Fruit fly (Drosophila melanogaster) whole organism, embryonic: ENCODE data around the gene Cyt-c-d.

Experiments
- Adf1 ChIP-seq: fragments of 200-800 bp; sonication (Bioruptor generic); IDR thresholded peaks from 2 replicates; pipeline ENCODE4 v1.3.6; 2022; ENCODE audit warnings: missing biosample characterization, missing genetic modification characterization
- Antp ChIP-seq: fragments of 200-800 bp; sonication (Bioruptor generic); optimal IDR thresholded peaks from 3 replicates; lab custom pipeline; 2016; ENCODE audit warnings: missing biosample characterization, missing genetic modification characterization
- BEAF-32 ChIP-seq: fragments of 200-800 bp; sonication (Bioruptor generic); optimal IDR thresholded peaks from 3 replicates; lab custom pipeline; 2017; ENCODE audit warnings: missing biosample characterization, missing genetic modification characterization, mild to moderate bottlenecking, moderate library complexity, missing genetic modification reagents
- Bdp1 ChIP-seq: fragments of 200-800 bp; sonication (Bioruptor generic); optimal IDR thresholded peaks from 3 replicates; lab custom pipeline; 2016; ENCODE audit warnings: missing biosample characterization, missing genetic modification characterization
- Blimp-1 ChIP-seq: fragments of 200-800 bp; sonication (Bioruptor generic); optimal IDR thresholded peaks from 3 replicates; lab custom pipeline; 2018; ENCODE audit warnings: missing biosample characterization, missing genetic modification characterization, mild to moderate bottlenecking, moderate library complexity, missing genetic modification reagents
- CG11398 ChIP-seq: fragments of 200-800 bp; sonication (Bioruptor generic); optimal IDR thresholded peaks from 2 replicates; lab custom pipeline; 2016; ENCODE audit warnings: missing biosample characterization, missing genetic modification characterization
- CG13123 ChIP-seq: fragments of 200-800 bp; sonication (Bioruptor generic); optimal IDR thresholded peaks from 2 replicates; lab custom pipeline; 2016; ENCODE audit warnings: missing biosample characterization, missing genetic modification characterization
- CG1647 ChIP-seq: fragments of 200-800 bp; sonication (Bioruptor generic); optimal IDR thresholded peaks from 3 replicates; lab custom pipeline; 2016; ENCODE audit warnings: missing biosample characterization, missing genetic modification characterization
- CG17186 ChIP-seq: fragments of 200-800 bp; sonication (Bioruptor generic); optimal IDR thresholded peaks from 3 replicates; lab custom pipeline; 2017; ENCODE audit warnings: missing biosample characterization, missing genetic modification reagents, missing genetic modification characterization
- CG18764 ChIP-seq: fragments of 200-800 bp; sonication (Bioruptor generic); optimal IDR thresholded peaks from 3 replicates; lab custom pipeline; 2016; ENCODE audit warnings: missing biosample characterization, missing genetic modification characterization
- CG2678 ChIP-seq: fragments of 200-800 bp; sonication (Bioruptor generic); optimal IDR thresholded peaks from 3 replicates; lab custom pipeline; 2019; ENCODE audit warnings: missing biosample characterization, mild to moderate bottlenecking, missing genetic modification characterization, moderate library complexity
- CG2712 ChIP-seq: fragments of 200-800 bp; optimal IDR thresholded peaks from 3 replicates; lab custom pipeline; 2019; ENCODE audit warnings: missing biosample characterization, mild to moderate bottlenecking, missing genetic modification characterization, moderate library complexity
- CG30020 ChIP-seq: fragments of 200-800 bp; optimal IDR thresholded peaks from 2 replicates; lab custom pipeline; 2019; ENCODE audit warnings: missing biosample characterization, mild to moderate bottlenecking, missing genetic modification characterization, moderate library complexity
- CG30403 ChIP-seq: fragments of 200-800 bp; sonication (Bioruptor generic); optimal IDR thresholded peaks from 3 replicates; lab custom pipeline; 2016; ENCODE audit warnings: missing biosample characterization, missing genetic modification characterization
- CG3407 ChIP-seq: fragments of 200-800 bp; sonication (Bioruptor generic); optimal IDR thresholded peaks from 2 replicates; lab custom pipeline; 2018; ENCODE audit warnings: missing biosample characterization, mild to moderate bottlenecking, missing genetic modification characterization
- CG4328 ChIP-seq: fragments of 200-800 bp; sonication (Bioruptor generic); optimal IDR thresholded peaks from 3 replicates; lab custom pipeline; 2017; ENCODE audit warnings: missing biosample characterization, missing genetic modification reagents, missing genetic modification characterization
- CG5953 ChIP-seq: fragments of 200-800 bp; sonication (Bioruptor generic); IDR thresholded peaks from 2 replicates; pipeline ENCODE4 v1.3.6; 2022; ENCODE audit warnings: missing biosample characterization, missing genetic modification characterization
- CG6272 ChIP-seq: fragments of 200-800 bp; sonication (Bioruptor generic); IDR thresholded peaks from 2 replicates; pipeline ENCODE4 v1.3.6; 2022; ENCODE audit warnings: missing biosample characterization, missing genetic modification characterization
- CG6854 ChIP-seq: fragments of 200-800 bp; sonication (Bioruptor generic); optimal IDR thresholded peaks from 3 replicates; lab custom pipeline; 2017; ENCODE audit warnings: missing biosample characterization, mild to moderate bottlenecking, missing genetic modification characterization
- CG7745 ChIP-seq: fragments of 200-800 bp; sonication (Bioruptor generic); optimal IDR thresholded peaks from 2 replicates; lab custom pipeline; 2018; ENCODE audit warnings: missing biosample characterization, mild to moderate bottlenecking, missing genetic modification characterization, moderate library complexity
- CkIIα-i1 ChIP-seq: fragments of 200-800 bp; sonication (Bioruptor generic); IDR thresholded peaks from 2 replicates; pipeline ENCODE4 v1.3.6; 2022; ENCODE audit warnings: missing biosample characterization, missing genetic modification characterization
- D19B ChIP-seq: fragments of 200-800 bp; sonication (Bioruptor generic); optimal IDR thresholded peaks from 2 replicates; lab custom pipeline; 2017; ENCODE audit warnings: missing biosample characterization, mild to moderate bottlenecking, missing genetic modification characterization
- Dp ChIP-seq: fragments of 200-800 bp; sonication (Bioruptor generic); optimal IDR thresholded peaks from 2 replicates; lab custom pipeline; 2018; ENCODE audit warnings: missing biosample characterization, mild to moderate bottlenecking, missing genetic modification characterization, moderate library complexity
- GATAe ChIP-seq: fragments of 200-800 bp; sonication (Bioruptor generic); conservative IDR thresholded peaks from 2 replicates; pipeline ENCODE4 v1.3.6; 2022; ENCODE audit warnings: missing biosample characterization, missing genetic modification characterization
- HmgZ ChIP-seq: fragments of 200-800 bp; sonication (Bioruptor generic); optimal IDR thresholded peaks from 2 replicates; lab custom pipeline; 2018; ENCODE audit warnings: missing biosample characterization, mild to moderate bottlenecking, missing genetic modification characterization
- NC2α ChIP-seq: fragments of 200-800 bp; sonication (Bioruptor generic); optimal IDR thresholded peaks from 2 replicates; lab custom pipeline; 2016; ENCODE audit warnings: missing biosample characterization, missing genetic modification characterization
- Rx ChIP-seq: fragments of 200-800 bp; sonication (Bioruptor generic); IDR thresholded peaks from 2 replicates; pipeline ENCODE4 v1.3.6; 2022; ENCODE audit warnings: missing biosample characterization, missing genetic modification characterization
- Six4 ChIP-seq: fragments of 200-800 bp; sonication (Bioruptor generic); optimal IDR thresholded peaks from 2 replicates; lab custom pipeline; 2016; ENCODE audit warnings: missing biosample characterization, missing genetic modification characterization
- Sox100B ChIP-seq: fragments of 200-800 bp; sonication (Bioruptor generic); optimal IDR thresholded peaks from 3 replicates; lab custom pipeline; 2018; ENCODE audit warnings: missing biosample characterization, mild to moderate bottlenecking, missing genetic modification characterization
- Taf1 ChIP-seq: fragments of 200-800 bp; sonication (Bioruptor generic); IDR thresholded peaks from 2 replicates; pipeline ENCODE4 v1.3.6; 2022; ENCODE audit warnings: missing biosample characterization, missing genetic modification characterization
- Tbp ChIP-seq: fragments of >200 bp; optimal IDR thresholded peaks from 2 replicates; lab custom pipeline; 2018; ENCODE audit warnings: missing biosample characterization, missing genetic modification characterization
- br ChIP-seq: fragments of >200 bp; optimal IDR thresholded peaks from 2 replicates; lab custom pipeline; 2017
- btn ChIP-seq: fragments of 200-800 bp; sonication (Bioruptor generic); optimal IDR thresholded peaks from 2 replicates; lab custom pipeline; 2016; ENCODE audit warnings: missing biosample characterization, missing genetic modification characterization
- crp ChIP-seq, 2 experiments: fragments of 200-800 bp; sonication (Bioruptor generic); optimal IDR thresholded peaks; 2 replicates in 1 of 2; 3 replicates in 1 of 2; lab custom pipeline; 2017; ENCODE audit warnings: missing biosample characterization in 2 of 2, missing genetic modification characterization in 2 of 2, mild to moderate bottlenecking in 1 of 2, moderate library complexity in 1 of 2
- dan ChIP-seq: fragments of 200-800 bp; sonication (Bioruptor generic); IDR thresholded peaks from 2 replicates; pipeline ENCODE4 v1.3.6; 2022; ENCODE audit warnings: missing biosample characterization, missing genetic modification characterization
- dmrt11E ChIP-seq: fragments of 200-800 bp; sonication (Bioruptor generic); optimal IDR thresholded peaks from 3 replicates; lab custom pipeline; 2018; ENCODE audit warnings: missing biosample characterization, mild to moderate bottlenecking, missing genetic modification characterization, moderate library complexity
- dpn ChIP-seq, 2 experiments: fragments of 200-800 bp; sonication (Bioruptor generic); optimal IDR thresholded peaks; 3 replicates each; lab custom pipeline; 2016; ENCODE audit warnings: missing biosample characterization in 2 of 2, missing genetic modification characterization in 2 of 2
- ems ChIP-seq: fragments of 200-800 bp; sonication (Bioruptor generic); optimal IDR thresholded peaks from 3 replicates; lab custom pipeline; 2016; ENCODE audit warnings: missing biosample characterization, missing genetic modification characterization
- ftz-f1 ChIP-seq: fragments of 200-800 bp; sonication (Bioruptor generic); optimal IDR thresholded peaks from 2 replicates; lab custom pipeline; 2016; ENCODE audit warnings: missing biosample characterization, missing genetic modification characterization
- gfzf ChIP-seq: fragments of 200-800 bp; sonication (Bioruptor generic); optimal IDR thresholded peaks from 2 replicates; lab custom pipeline; 2016; ENCODE audit warnings: missing biosample characterization, mild to moderate bottlenecking, missing genetic modification characterization, moderate library complexity
- lmd ChIP-seq: fragments of 200-800 bp; sonication (Bioruptor generic); IDR thresholded peaks from 2 replicates; pipeline ENCODE4 v1.3.6; 2022; ENCODE audit warnings: missing biosample characterization, missing genetic modification characterization
- luna ChIP-seq: fragments of 200-800 bp; sonication (Bioruptor generic); optimal IDR thresholded peaks from 2 replicates; lab custom pipeline; 2016; ENCODE audit warnings: missing biosample characterization, missing genetic modification characterization
- nau ChIP-seq: fragments of 200-800 bp; sonication (Bioruptor generic); optimal IDR thresholded peaks from 3 replicates; lab custom pipeline; 2017; ENCODE audit warnings: missing biosample characterization, mild to moderate bottlenecking, missing genetic modification characterization, missing genetic modification reagents
- pho ChIP-seq: fragments of 200-800 bp; sonication (Bioruptor generic); optimal IDR thresholded peaks from 2 replicates; lab custom pipeline; 2016; ENCODE audit warnings: missing biosample characterization, missing genetic modification characterization
- shn ChIP-seq: fragments of 200-800 bp; sonication (Bioruptor generic); optimal IDR thresholded peaks from 3 replicates; lab custom pipeline; 2016; ENCODE audit warnings: missing biosample characterization, missing genetic modification characterization
- sob ChIP-seq: fragments of 200-800 bp; sonication (Bioruptor generic); IDR thresholded peaks from 2 replicates; pipeline ENCODE4 v1.3.6; 2022; ENCODE audit warnings: missing biosample characterization, missing genetic modification characterization
- tap ChIP-seq: fragments of 200-800 bp; optimal IDR thresholded peaks from 3 replicates; lab custom pipeline; 2019; ENCODE audit warnings: missing biosample characterization, mild to moderate bottlenecking, missing genetic modification characterization, moderate library complexity
- yki ChIP-seq: fragments of >200 bp; optimal IDR thresholded peaks from 3 replicates; lab custom pipeline; 2018
- zfh2 ChIP-seq: fragments of 200-800 bp; sonication (Bioruptor generic); optimal IDR thresholded peaks from 2 replicates; lab custom pipeline; 2016; ENCODE audit warnings: missing biosample characterization, missing genetic modification characterization

The Cyt-c-d gene

DNA sequence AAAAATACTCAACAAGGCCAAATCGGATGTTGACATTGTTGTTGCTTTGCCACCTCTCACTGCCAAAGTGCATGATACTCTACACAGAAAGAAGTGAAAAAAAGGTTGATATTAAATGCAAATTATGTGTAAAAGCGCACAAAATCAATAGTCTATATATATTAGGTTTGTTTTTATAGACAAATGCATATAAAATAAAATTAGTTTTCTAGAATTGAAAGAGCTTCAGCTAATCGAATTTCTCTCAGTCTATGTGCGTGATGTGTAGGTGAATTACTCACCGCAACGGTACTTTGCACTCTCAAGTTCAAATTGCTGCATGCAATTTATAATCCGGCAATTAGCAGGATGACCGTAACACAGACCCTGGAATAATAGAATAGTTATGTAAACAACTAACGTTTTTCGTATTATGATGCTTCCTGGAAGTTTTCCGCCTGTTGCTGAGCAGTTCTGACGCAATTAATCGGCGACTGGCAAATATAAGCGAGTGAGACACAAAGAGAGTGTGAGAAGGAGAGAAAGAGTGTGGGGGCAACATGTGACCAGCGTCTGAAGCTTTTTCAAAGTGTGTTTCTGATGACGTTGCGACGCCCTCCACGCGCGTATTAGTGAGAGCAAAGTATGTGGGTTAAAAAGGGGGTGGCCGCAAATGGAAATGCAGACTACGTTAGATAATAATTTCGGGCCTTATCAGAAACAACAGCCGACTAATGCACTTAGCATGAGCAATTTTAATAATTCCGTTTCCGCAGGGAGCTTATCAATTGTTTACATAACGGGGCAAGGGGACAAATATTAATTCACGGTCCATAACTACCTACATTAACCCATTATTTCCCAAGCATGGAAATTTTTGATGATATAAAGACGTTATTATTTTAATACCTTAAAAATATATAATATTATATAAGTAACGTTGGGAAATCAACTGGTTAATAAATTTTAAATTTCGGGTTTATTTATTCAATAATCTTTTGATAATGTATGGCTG lies 5.3 kb downstream of the Cyt-c-d start (continued):
- TF ChIP-seq CG30020 (tag; lab: Kevin White, UChicago) (peak; percentile 60), CG7745 (tag; lab: Kevin White, UChicago) (peak; percentile 7), CG2712 (peak; percentile 97), CG6854 (GFP tag; lab: Kevin White, UChicago) (peak; percentile 84), CG5953 (GFP tag; lab: Robert Waterston, UW) (peak; percentile 96), Blimp-1 (GFP tag; lab: Kevin White, UChicago) (peak; percentile 95), br (lab: Kevin White, UChicago) (no peak), ftz-f1 (GFP tag; lab: Kevin White, UChicago) (no peak), Six4 (GFP tag; lab: Kevin White, UChicago) (peak; percentile 91), Rx (GFP tag; lab: Robert Waterston, UW) (peak; percentile 91), nau (GFP tag; lab: Kevin White, UChicago) (peak; percentile 88), luna (GFP tag; lab: Kevin White, UChicago) (no peak), Dp (no peak), lmd (GFP tag; lab: Robert Waterston, UW) (peak; percentile 90), zfh2 (GFP tag; lab: Kevin White, UChicago) (peak; percentile 39), dan (GFP tag; lab: Robert Waterston, UW) (peak; percentile 86; the same call in 1 of the 2 replicates), tap (peak; percentile 93), Bdp1 (GFP tag; lab: Kevin White, UChicago) (peak; percentile 35), shn (peak; percentile 67), BEAF-32 (GFP tag; lab: Kevin White, UChicago) (no peak), HmgZ (peak; percentile 75), gfzf (GFP tag; lab: Kevin White, UChicago) (no peak), CG2678 (tag; lab: Kevin White, UChicago) (peak; percentile 95), Taf1 (peak; percentile 86), pho (peak; percentile 79), yki (lab: Kevin White, UChicago) (no peak), CG6272 (GFP tag; lab: Robert Waterston, UW) (peak; percentile 92), NC2α (GFP tag; lab: Kevin White, UChicago) (peak; percentile 74), CG11398 (GFP tag; lab: Kevin White, UChicago) (peak; percentile 40), Sox100B (GFP tag; lab: Kevin White, UChicago) (peak; percentile 91), CG1647 (GFP tag; lab: Kevin White, UChicago) (peak; percentile 87), dpn (GFP tag; optimal IDR thresholded peaks at IDR 0.05; lab: Kevin White, UChicago) (peak; percentile 69 to 87), sob (GFP tag; lab: Robert Waterston, UW) (peak; percentile 91), dmrt11E (peak; percentile 48), CG30403 (GFP tag; lab: Kevin White, UChicago) (peak; percentile 94), CG17186 (GFP tag; lab: Kevin White, UChicago) (peak; percentile 58), Antp (peak; percentile 61), Adf1 (peak; percentile 67), D19B (GFP tag; lab: Kevin White, UChicago) (peak; percentile 67), Tbp (GFP tag; lab: Kevin White, UChicago) (no peak), CkIIα-i1 (peak; percentile 62; the same call in 1 of the 2 replicates), CG4328 (GFP tag; lab: Kevin White, UChicago) (peak; percentile 77), CG18764 (GFP tag; lab: Kevin White, UChicago) (peak; percentile 91), ems (peak; percentile 78), crp (GFP tag; optimal IDR thresholded peaks at IDR 0.05; lab: Kevin White, UChicago) (peak in 1 of 2 experiments; percentile 47), btn (GFP tag; lab: Kevin White, UChicago) (peak; percentile 78), CG3407 (GFP tag; lab: Kevin White, UChicago) (peak; percentile 81), CG13123 (GFP tag; lab: Kevin White, UChicago) (peak; percentile 81), GATAe (GFP tag; lab: Robert Waterston, UW) (peak; percentile 77)
